Fruit fly (Drosophila melanogaster) whole organism, embryonic: Measurements from ENCODE around the gene CG32554.

Experiments
- CG8478 ChIP-seq: fragments of >200 bp; optimal IDR thresholded peaks from 2 replicates; lab custom pipeline; 2018
- E2f2 ChIP-seq: fragments of 200-800 bp; sonication (Bioruptor generic); IDR thresholded peaks from 2 replicates; pipeline ENCODE4 v1.3.6; 2022; ENCODE audit warnings: missing biosample characterization, missing genetic modification characterization
- exex ChIP-seq: fragments of 200-800 bp; sonication (Bioruptor generic); optimal IDR thresholded peaks from 4 replicates; lab custom pipeline; 2018; ENCODE audit warnings: missing biosample characterization, mild to moderate bottlenecking, missing genetic modification characterization, moderate library complexity
- psq ChIP-seq: fragments of 200-800 bp; sonication (Bioruptor generic); optimal IDR thresholded peaks from 2 replicates; lab custom pipeline; 2017; ENCODE audit warnings: missing biosample characterization, missing genetic modification characterization
- usp ChIP-seq: fragments of >200 bp; optimal IDR thresholded peaks from 2 replicates; lab custom pipeline; 2017; ENCODE audit warnings: missing biosample characterization, missing genetic modification characterization

DNA sequence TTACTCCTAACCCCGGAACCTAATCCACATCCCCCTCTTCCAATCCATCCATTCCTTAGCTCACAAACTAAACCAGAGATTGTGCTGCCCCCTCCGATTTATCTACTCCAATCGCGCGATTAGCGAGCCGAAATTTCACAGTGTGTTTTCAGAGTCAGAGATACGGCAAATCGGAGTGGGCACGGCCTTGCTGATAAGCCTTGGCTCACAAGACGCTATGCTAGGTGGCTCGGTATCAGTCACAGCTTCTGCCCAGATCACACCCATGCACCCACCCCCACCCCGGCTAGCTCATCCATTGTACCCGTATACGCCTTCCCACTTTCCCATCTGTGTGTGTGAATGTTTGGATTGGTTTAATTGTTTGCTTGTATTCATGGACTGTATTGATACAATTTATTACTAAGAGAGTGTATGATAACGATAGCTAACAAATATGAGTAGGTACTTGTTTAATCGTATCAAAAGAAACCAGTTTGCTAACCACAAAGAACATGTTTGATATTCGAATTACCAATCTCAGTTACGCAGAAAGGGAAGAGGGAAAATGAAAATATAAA is 6.6 kb downstream of the CG32554 start:
- TF ChIP-seq CG8478 (lab: Kevin White, UChicago) (no peak), exex (tag; lab: Kevin White, UChicago) (peak; percentile 60), usp (no peak), psq (GFP tag; lab: Kevin White, UChicago) (no peak), E2f2 (GFP tag; lab: Robert Waterston, UW) (no peak)
